Fruit fly (Drosophila melanogaster) whole organism, prepupa: ENCODE measurements around the gene CG11162.

Experiments used
- Blimp-1 ChIP-seq: fragments of 200-800 bp; sonication (Bioruptor generic); optimal IDR thresholded peaks from 3 replicates; lab custom pipeline; 2017; ENCODE audit warnings: missing biosample characterization, missing genetic modification characterization, mild to moderate bottlenecking, moderate library complexity, missing genetic modification reagents
- CG10631 ChIP-seq: fragments of 200-800 bp; sonication (Bioruptor generic); optimal IDR thresholded peaks from 2 replicates; lab custom pipeline; 2016; ENCODE audit warnings: missing biosample characterization, missing genetic modification characterization
- CG10669 ChIP-seq: fragments of 200-800 bp; sonication (Bioruptor generic); optimal IDR thresholded peaks from 3 replicates; lab custom pipeline; 2018; ENCODE audit warnings: missing biosample characterization, mild to moderate bottlenecking, missing genetic modification characterization, moderate library complexity
- CG11294 ChIP-seq: fragments of 200-800 bp; sonication (Bioruptor generic); IDR thresholded peaks from 2 replicates; pipeline ENCODE4 v1.3.6; 2022; ENCODE audit warnings: missing biosample characterization, missing genetic modification characterization
- CG11762 ChIP-seq: fragments of 200-800 bp; sonication (Bioruptor generic); optimal IDR thresholded peaks from 3 replicates; lab custom pipeline; 2016; ENCODE audit warnings: missing biosample characterization, missing genetic modification characterization; ENCODE audit not compliant: insufficient read depth
- CG11902 ChIP-seq: fragments of 200-800 bp; sonication (Bioruptor generic); optimal IDR thresholded peaks from 3 replicates; lab custom pipeline; 2016; ENCODE audit warnings: missing biosample characterization, missing genetic modification characterization
- CG15336 ChIP-seq: fragments of 200-800 bp; sonication (Bioruptor generic); IDR thresholded peaks from 2 replicates; pipeline ENCODE4 v1.3.6; 2022; ENCODE audit warnings: missing biosample characterization, missing genetic modification characterization
- CG1621 ChIP-seq: fragments of 200-800 bp; sonication (Bioruptor generic); optimal IDR thresholded peaks from 3 replicates; lab custom pipeline; 2018; ENCODE audit warnings: missing biosample characterization, mild to moderate bottlenecking, missing genetic modification characterization
- CG16779 ChIP-seq: fragments of 200-800 bp; sonication (Bioruptor generic); optimal IDR thresholded peaks from 3 replicates; lab custom pipeline; 2017; ENCODE audit warnings: missing biosample characterization, mild to moderate bottlenecking, missing genetic modification characterization
- CG3032 ChIP-seq: fragments of 200-800 bp; optimal IDR thresholded peaks from 2 replicates; lab custom pipeline; 2019; ENCODE audit warnings: missing biosample characterization, mild to moderate bottlenecking, missing genetic modification characterization, moderate library complexity
- CG31627 ChIP-seq: fragments of 200-800 bp; sonication (Bioruptor generic); optimal IDR thresholded peaks from 3 replicates; lab custom pipeline; 2016; ENCODE audit warnings: missing biosample characterization, missing genetic modification characterization
- CG32006 ChIP-seq: fragments of 200-800 bp; sonication (Bioruptor generic); optimal IDR thresholded peaks from 3 replicates; lab custom pipeline; 2017; ENCODE audit warnings: missing biosample characterization, mild to moderate bottlenecking, missing genetic modification characterization
- CG34406 ChIP-seq: fragments of 200-800 bp; sonication (Bioruptor generic); optimal IDR thresholded peaks from 3 replicates; lab custom pipeline; 2016; ENCODE audit warnings: missing biosample characterization, missing genetic modification characterization
- CG4318 ChIP-seq: fragments of 200-800 bp; sonication (Bioruptor generic); optimal IDR thresholded peaks from 3 replicates; lab custom pipeline; 2017; ENCODE audit warnings: missing biosample characterization, mild to moderate bottlenecking, missing genetic modification characterization
- CG6163 ChIP-seq: fragments of 200-800 bp; sonication (Bioruptor generic); IDR thresholded peaks from 3 replicates; pipeline ENCODE4 v1.3.6; 2022; ENCODE audit warnings: missing biosample characterization, missing genetic modification characterization
- CG6276 ChIP-seq: fragments of 200-800 bp; sonication (Bioruptor generic); optimal IDR thresholded peaks from 2 replicates; lab custom pipeline; 2017; ENCODE audit warnings: missing biosample characterization, mild to moderate bottlenecking, missing genetic modification characterization
- CG6792 ChIP-seq: fragments of 200-800 bp; sonication (Bioruptor generic); optimal IDR thresholded peaks from 3 replicates; lab custom pipeline; 2016; ENCODE audit warnings: missing biosample characterization, missing genetic modification characterization
- CG6808 ChIP-seq: fragments of 200-800 bp; sonication (Bioruptor generic); optimal IDR thresholded peaks from 3 replicates; lab custom pipeline; 2017; ENCODE audit warnings: missing biosample characterization, missing genetic modification characterization, mild to moderate bottlenecking, moderate library complexity, missing genetic modification reagents
- CG6854 ChIP-seq: fragments of 200-800 bp; sonication (Bioruptor generic); optimal IDR thresholded peaks from 2 replicates; lab custom pipeline; 2017; ENCODE audit warnings: missing biosample characterization, mild to moderate bottlenecking, missing genetic modification characterization
- CG7368 ChIP-seq: fragments of 200-800 bp; sonication (Bioruptor generic); optimal IDR thresholded peaks from 3 replicates; lab custom pipeline; 2016; ENCODE audit warnings: missing biosample characterization, missing genetic modification characterization
- CG8119 ChIP-seq: fragments of 200-800 bp; sonication (Bioruptor generic); IDR thresholded peaks from 3 replicates; pipeline ENCODE4 v1.3.6; 2022; ENCODE audit warnings: missing biosample characterization, missing genetic modification characterization
- CG8319 ChIP-seq: fragments of 200-800 bp; sonication (Bioruptor generic); optimal IDR thresholded peaks from 3 replicates; lab custom pipeline; 2016; ENCODE audit warnings: missing biosample characterization, missing genetic modification characterization
- CG8632 ChIP-seq: fragments of 200-800 bp; sonication (Bioruptor generic); optimal IDR thresholded peaks from 3 replicates; lab custom pipeline; 2016; ENCODE audit warnings: missing biosample characterization, missing genetic modification characterization
- CG9139 ChIP-seq: fragments of 200-800 bp; sonication (Bioruptor generic); optimal IDR thresholded peaks from 3 replicates; lab custom pipeline; 2017; ENCODE audit warnings: missing biosample characterization, mild to moderate bottlenecking, missing genetic modification characterization
- Eip75B ChIP-seq: fragments of 200-800 bp; sonication (Bioruptor generic); optimal IDR thresholded peaks from 3 replicates; lab custom pipeline; 2016; ENCODE audit warnings: missing biosample characterization, missing genetic modification characterization
- Eip78C ChIP-seq: fragments of 200-800 bp; sonication (Bioruptor generic); peaks from one replicate; lab custom pipeline; 2016; ENCODE audit warnings: missing biosample characterization, missing genetic modification characterization
- Eip93F ChIP-seq: fragments of 200-800 bp; sonication (Bioruptor generic); optimal IDR thresholded peaks from 2 replicates; lab custom pipeline; 2016; ENCODE audit warnings: missing biosample characterization, mild to moderate bottlenecking, missing genetic modification characterization
- Ets96B ChIP-seq: fragments of 200-800 bp; optimal IDR thresholded peaks from 2 replicates; lab custom pipeline; 2019; ENCODE audit warnings: missing biosample characterization, mild to moderate bottlenecking, missing genetic modification characterization, moderate library complexity
- Gug ChIP-seq: fragments of 200-800 bp; sonication (Bioruptor generic); IDR thresholded peaks from 2 replicates; pipeline ENCODE4 v1.3.6; 2022; ENCODE audit warnings: missing biosample characterization, missing genetic modification characterization
- Hr38 ChIP-seq: sonication (Bioruptor generic); optimal IDR thresholded peaks from 2 replicates; lab custom pipeline; 2016; ENCODE audit warnings: missing biosample characterization, missing genetic modification characterization
- Hr4 ChIP-seq: fragments of 200-800 bp; sonication (Bioruptor generic); optimal IDR thresholded peaks from 3 replicates; lab custom pipeline; 2016; ENCODE audit warnings: missing biosample characterization, missing genetic modification characterization
- Met ChIP-seq: fragments of 200-800 bp; sonication (Bioruptor generic); optimal IDR thresholded peaks from 3 replicates; lab custom pipeline; 2016; ENCODE audit warnings: missing biosample characterization, missing genetic modification characterization
- OdsH ChIP-seq: fragments of 200-800 bp; sonication (Bioruptor generic); optimal IDR thresholded peaks from 3 replicates; lab custom pipeline; 2016; ENCODE audit warnings: missing biosample characterization, missing genetic modification characterization
- Smox ChIP-seq: fragments of 200-800 bp; sonication (Bioruptor generic); optimal IDR thresholded peaks from 3 replicates; lab custom pipeline; 2016; ENCODE audit warnings: missing biosample characterization, missing genetic modification characterization
- Sox102F ChIP-seq: fragments of 200-800 bp; sonication (Bioruptor generic); optimal IDR thresholded peaks from 2 replicates; lab custom pipeline; 2016; ENCODE audit warnings: missing biosample characterization, mild to moderate bottlenecking, missing genetic modification characterization
- Sox14 ChIP-seq: fragments of 200-800 bp; sonication (Bioruptor generic); optimal IDR thresholded peaks from 3 replicates; lab custom pipeline; 2016; ENCODE audit warnings: missing biosample characterization, missing genetic modification characterization
- Sox15 ChIP-seq: fragments of 200-800 bp; sonication (Bioruptor generic); optimal IDR thresholded peaks from 3 replicates; lab custom pipeline; 2016; ENCODE audit warnings: missing biosample characterization, missing genetic modification characterization
- achi ChIP-seq: fragments of 200-800 bp; sonication (Bioruptor generic); optimal IDR thresholded peaks from 3 replicates; lab custom pipeline; 2016; ENCODE audit warnings: missing biosample characterization, missing genetic modification characterization
- cyc ChIP-seq: fragments of 200-800 bp; sonication (Bioruptor generic); optimal IDR thresholded peaks from 3 replicates; lab custom pipeline; 2016; ENCODE audit warnings: missing biosample characterization, missing genetic modification characterization
- dac ChIP-seq: fragments of 200-800 bp; sonication (Bioruptor generic); optimal IDR thresholded peaks from 2 replicates; lab custom pipeline; 2017; ENCODE audit warnings: missing biosample characterization, mild to moderate bottlenecking, missing genetic modification characterization
- esn ChIP-seq: fragments of 200-800 bp; sonication (Bioruptor generic); optimal IDR thresholded peaks from 2 replicates; lab custom pipeline; 2016; ENCODE audit warnings: missing biosample characterization, mild to moderate bottlenecking, missing genetic modification characterization, moderate library complexity
- fd59A ChIP-seq: fragments of 200-800 bp; sonication (Bioruptor generic); optimal IDR thresholded peaks from 2 replicates; lab custom pipeline; 2017; ENCODE audit warnings: missing biosample characterization, mild to moderate bottlenecking, missing genetic modification characterization, missing genetic modification reagents
- fd85E ChIP-seq: fragments of 200-800 bp; sonication (Bioruptor generic); optimal IDR thresholded peaks from 3 replicates; lab custom pipeline; 2016; ENCODE audit warnings: missing biosample characterization, missing genetic modification characterization
- fkh ChIP-seq: fragments of 200-800 bp; sonication (Bioruptor generic); optimal IDR thresholded peaks from 3 replicates; lab custom pipeline; 2017; ENCODE audit warnings: missing biosample characterization, mild to moderate bottlenecking, missing genetic modification characterization, moderate library complexity
- lz ChIP-seq: fragments of 200-800 bp; sonication (Bioruptor generic); optimal IDR thresholded peaks from 3 replicates; lab custom pipeline; 2016; ENCODE audit warnings: missing biosample characterization, missing genetic modification characterization
- net ChIP-seq: fragments of 200-800 bp; sonication (Bioruptor generic); optimal IDR thresholded peaks from 3 replicates; lab custom pipeline; 2016; ENCODE audit warnings: missing biosample characterization, missing genetic modification characterization
- pdm3 ChIP-seq: fragments of 200-800 bp; sonication (Bioruptor generic); optimal IDR thresholded peaks from 3 replicates; lab custom pipeline; 2016; ENCODE audit warnings: missing biosample characterization, missing genetic modification characterization
- salr ChIP-seq, 2 experiments: fragments of 200-800 bp; sonication (Bioruptor generic); optimal IDR thresholded peaks; 3 replicates each; lab custom pipeline; 2016 to 2018; ENCODE audit warnings: missing biosample characterization in 2 of 2, missing genetic modification characterization in 2 of 2, mild to moderate bottlenecking in 1 of 2
- spab ChIP-seq: fragments of 200-800 bp; sonication (Bioruptor generic); optimal IDR thresholded peaks from 2 replicates; lab custom pipeline; 2017; ENCODE audit warnings: missing biosample characterization, mild to moderate bottlenecking, missing genetic modification characterization, missing genetic modification reagents
- ss ChIP-seq, 2 experiments: fragments of 200-800 bp; sonication (Bioruptor generic); optimal IDR thresholded peaks; 2 replicates in 1 of 2; 3 replicates in 1 of 2; lab custom pipeline; 2017 to 2018; ENCODE audit warnings: mild to moderate bottlenecking in 2 of 2, missing biosample characterization in 2 of 2, missing genetic modification characterization in 2 of 2, moderate library complexity in 1 of 2
- svp ChIP-seq: fragments of 200-800 bp; sonication (Bioruptor generic); peaks from one replicate; lab custom pipeline; 2016; ENCODE audit warnings: missing biosample characterization, missing genetic modification characterization
- topi ChIP-seq: fragments of 200-800 bp; sonication (Bioruptor generic); optimal IDR thresholded peaks from 3 replicates; lab custom pipeline; 2016; ENCODE audit warnings: missing biosample characterization, missing genetic modification characterization

CG11162 gene

dm6 chrX:13643961-13644360 lies 32.7 kb upstream of the CG11162 start:
- TF ChIP-seq CG6808 (no peak), CG6792 (GFP tag; lab: Kevin White, UChicago) (peak; percentile 72), Sox15 (GFP tag; lab: Kevin White, UChicago) (peak; percentile 64), CG3032 (tag; lab: Kevin White, UChicago) (peak; percentile 46), Hr38 (no peak), spab (peak; percentile 19), achi (peak; percentile 68), net (peak; percentile 24), CG16779 (tag; lab: Kevin White, UChicago) (no peak), CG10631 (GFP tag; lab: Kevin White, UChicago) (peak; percentile 69), Sox102F (GFP tag; lab: Kevin White, UChicago) (peak; percentile 65), Met (GFP tag; lab: Kevin White, UChicago) (peak; percentile 74), CG10669 (GFP tag; lab: Kevin White, UChicago) (peak; percentile 61), CG4318 (no peak), esn (GFP tag; lab: Kevin White, UChicago) (peak; percentile 77), CG32006 (GFP tag; lab: Kevin White, UChicago) (peak; percentile 5), CG1621 (peak; percentile 31), Ets96B (peak; percentile 14), CG11762 (GFP tag; lab: Kevin White, UChicago) (peak; percentile 38), CG15336 (peak; percentile 58), CG8319 (GFP tag; lab: Kevin White, UChicago) (peak; percentile 41), CG11294 (0 out of 2 replicates have a peak, but pooled peaks have one; percentile 33), fkh (GFP tag; lab: Kevin White, UChicago) (no peak), pdm3 (GFP tag; lab: Kevin White, UChicago) (peak; percentile 75), Smox (peak; percentile 71), CG7368 (GFP tag; lab: Kevin White, UChicago) (peak; percentile 65), lz (GFP tag; lab: Kevin White, UChicago) (peak; percentile 76), CG31627 (GFP tag; lab: Kevin White, UChicago) (peak; percentile 71), fd85E (GFP tag; lab: Kevin White, UChicago) (no peak), Eip78C (GFP tag; lab: Kevin White, UChicago) (peak; percentile 91), ss (GFP tag; optimal IDR thresholded peaks at IDR 0.05; lab: Kevin White, UChicago) (peak in 1 of 2 experiments; percentile 23), CG34406 (GFP tag; lab: Kevin White, UChicago) (peak; percentile 62), topi (GFP tag; lab: Kevin White, UChicago) (peak; percentile 78), Blimp-1 (GFP tag; lab: Kevin White, UChicago) (no peak), Sox14 (GFP tag; lab: Kevin White, UChicago) (peak; percentile 47), CG6163 (GFP tag; lab: Robert Waterston, UW) (peak; percentile 75), Hr4 (GFP tag; lab: Kevin White, UChicago) (no peak), CG6854 (GFP tag; lab: Kevin White, UChicago) (no peak), OdsH (GFP tag; lab: Kevin White, UChicago) (peak; percentile 66), Eip93F (GFP tag; lab: Kevin White, UChicago) (no peak), salr (GFP tag; optimal IDR thresholded peaks at IDR 0.05; lab: Kevin White, UChicago) (peak in 1 of 2 experiments; percentile 38), Eip75B (GFP tag; lab: Kevin White, UChicago) (peak; percentile 62), CG8632 (GFP tag; lab: Kevin White, UChicago) (peak; percentile 65), dac (GFP tag; lab: Kevin White, UChicago) (no peak), Gug (GFP tag; lab: Robert Waterston, UW) (peak; percentile 29; the same call in 1 of the 2 replicates), CG11902 (GFP tag; lab: Kevin White, UChicago) (peak; percentile 44), CG9139 (GFP tag; lab: Kevin White, UChicago) (no peak), svp (GFP tag; lab: Kevin White, UChicago) (peak; percentile 69), CG6276 (no peak), cyc (GFP tag; lab: Kevin White, UChicago) (peak; percentile 64), CG8119 (GFP tag; lab: Robert Waterston, UW) (peak; percentile 52; the same call in 2 of the 3 replicates), fd59A (GFP tag; lab: Kevin White, UChicago) (peak; percentile 45)
